Worm (Caenorhabditis elegans) whole organism, L4/young adult: ENCODE data around the gene bath-36.
"Not testable (repeated sequence)": the region's sequence is repeated elsewhere in the genome, so short reads cannot be mapped to it uniquely, and the experiment has no call there.

ENCODE experiments used
- W03F9.2 ChIP-seq: fragments of 150-350 bp; optimal IDR thresholded peaks from 2 replicates; lab custom pipeline; 2014; ENCODE audit warnings: missing biosample characterization, missing genetic modification characterization
- dao-5 ChIP-seq: sonication (generic microtip); optimal IDR thresholded peaks from 2 replicates; lab custom pipeline; 2016; ENCODE audit warnings: missing genotype, missing genetic modification characterization, moderate library complexity, missing compliant biosample characterization
- him-1 ChIP-seq: sonication (generic microtip); optimal IDR thresholded peaks from 2 replicates; lab custom pipeline; 2016; ENCODE audit warnings: missing genotype, missing genetic modification reagents, missing genetic modification characterization, missing compliant biosample characterization

DNA sequence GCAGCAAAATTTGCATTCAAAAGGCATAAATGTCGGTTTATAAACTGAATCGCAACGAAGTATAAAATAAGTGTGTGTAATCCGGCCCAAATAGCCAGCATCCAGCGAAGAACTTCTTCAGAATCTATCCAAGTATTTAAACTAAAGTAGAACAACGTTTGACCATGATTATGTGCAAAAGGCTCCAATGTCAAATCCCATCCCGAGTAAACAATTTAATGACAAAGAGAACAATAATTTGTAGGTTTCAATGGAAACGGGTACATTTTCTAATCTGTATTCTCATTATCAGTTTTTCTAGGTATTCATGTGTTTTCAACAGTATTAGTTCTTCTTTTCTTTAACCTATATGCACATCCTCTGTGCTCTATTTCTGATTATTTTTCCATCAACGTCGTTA, 20.0 kb downstream of the bath-36 start, which contains the start of gene C41G6.12:
- not testable (repeated sequence) for TF ChIP-seq W03F9.2 (tag; lab: Kevin White, UChicago); him-1; dao-5 (tag; lab: Kevin White, UChicago)
